Worm (Caenorhabditis elegans): Measurements from ENCODE around the gene nhr-254.

Gene nhr-254

DNA sequence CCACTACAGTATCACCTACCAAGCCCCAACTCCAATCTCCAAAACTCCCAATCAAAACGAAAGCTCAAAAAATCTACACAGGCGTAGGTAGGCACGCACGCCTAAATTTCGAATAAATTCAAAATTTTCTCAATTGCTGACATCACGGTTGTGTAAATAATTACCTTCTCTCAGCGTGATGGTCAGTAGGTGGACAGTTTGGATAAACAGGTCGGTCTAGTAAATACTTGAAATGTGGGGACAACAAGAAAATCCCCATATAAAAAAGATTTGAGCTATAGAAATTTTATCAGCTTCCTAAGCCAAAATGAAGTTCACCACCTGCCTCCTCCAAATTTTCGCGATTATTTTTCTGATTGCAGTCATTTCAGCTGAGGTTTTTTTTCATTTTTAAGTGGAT, 45.7 kb downstream of the nhr-254 start, which contains the start of gene B0554.1:
Gene B0554.1, plus strand, starts transcription at position 301 of the 400 bp plus-strand sequence.
- TF ChIP-seq elt-4 (tag; optimal IDR thresholded peaks at IDR 0.05) (no peak), ceh-6 (GFP tag; optimal IDR thresholded peaks at IDR 0.05) (no peak), tbx-7 (tag; optimal IDR thresholded peaks at IDR 0.05) (no peak), eyg-1 (tag; optimal IDR thresholded peaks at IDR 0.05) (no peak), ttx-3 (tag; optimal IDR thresholded peaks at IDR 0.05) (no peak), rnt-1 (tag; optimal IDR thresholded peaks at IDR 0.05) (no peak), ahr-1 (tag; optimal IDR thresholded peaks at IDR 0.05) (no peak)

- TF ChIP-seq K09A11.1 (tag; optimal IDR thresholded peaks at IDR 0.05; ENCODE audit: insufficient read depth): no peak
Measured at ce11 chrV:439183-439749, 46.8 kb downstream of the nhr-254 start.

DNA sequence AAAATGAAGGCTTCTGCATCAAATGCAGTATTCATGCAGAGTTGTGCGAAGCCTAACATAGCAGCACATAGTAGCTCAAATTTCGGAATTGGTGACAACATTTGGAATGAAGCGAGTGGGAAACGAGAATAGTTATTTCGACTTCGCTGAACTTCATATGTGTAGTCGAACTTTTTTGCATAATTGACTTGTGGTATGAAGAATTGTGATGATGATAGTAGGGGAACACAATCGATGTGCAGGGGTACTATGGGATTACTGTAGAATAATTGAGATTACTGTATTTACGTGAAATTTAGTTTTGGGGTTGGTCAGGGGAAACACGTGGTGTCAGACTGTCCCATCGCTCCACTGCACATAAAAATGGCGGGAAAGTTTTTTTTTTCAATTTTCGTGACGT, 48.5 kb downstream of the nhr-254 start, which contains the start of gene B0554.7:
Gene B0554.7, minus strand, starts transcription at position 101 of the 400 bp plus-strand sequence.
- TF ChIP-seq unc-42 (tag; optimal IDR thresholded peaks at IDR 0.05): no peak

ce11 chrV:443193-443592, 50.8 kb downstream of the nhr-254 start, which contains the start of gene srh-33:
Gene srh-33 (minus strand): TSS chrV:443293.
- TF ChIP-seq lim-6 (tag; optimal IDR thresholded peaks at IDR 0.05) (no peak), C38D4.7 (GFP tag; optimal IDR thresholded peaks at IDR 0.05) (no peak), T23F11.4 (GFP tag; optimal IDR thresholded peaks at IDR 0.05) (no peak), ceh-31 (tag; optimal IDR thresholded peaks at IDR 0.05) (no peak), ceh-45 (GFP tag; IDR thresholded peaks at IDR 0.05) (no peak), zip-5 (tag; optimal IDR thresholded peaks at IDR 0.05) (no peak), pha-4 (tag; optimal IDR thresholded peaks at IDR 0.05) (no peak)
